Fruit fly (Drosophila melanogaster) whole organism, embryonic: Measurements from ENCODE around the gene CG43321.
A peak's percentile ranks its signal among the peaks of the same experiment; 100 is the strongest.

Source experiments
- Asciz ChIP-seq: fragments of 200-800 bp; sonication (Bioruptor generic); optimal IDR thresholded peaks from 2 replicates; lab custom pipeline; 2017; ENCODE audit warnings: missing biosample characterization, mild to moderate bottlenecking, missing genetic modification characterization, missing genetic modification reagents
- Atf3 ChIP-seq: fragments of 200-800 bp; sonication (Bioruptor generic); optimal IDR thresholded peaks from 3 replicates; lab custom pipeline; 2016; ENCODE audit warnings: missing biosample characterization, missing genetic modification characterization
- Blimp-1 ChIP-seq: fragments of 200-800 bp; sonication (Bioruptor generic); optimal IDR thresholded peaks from 3 replicates; lab custom pipeline; 2018; ENCODE audit warnings: missing biosample characterization, missing genetic modification characterization, mild to moderate bottlenecking, moderate library complexity, missing genetic modification reagents
- CG10209 ChIP-seq: fragments of 200-800 bp; sonication (Bioruptor generic); optimal IDR thresholded peaks from 3 replicates; lab custom pipeline; 2017; ENCODE audit warnings: missing biosample characterization, mild to moderate bottlenecking, missing genetic modification characterization, missing genetic modification reagents
- CG10321 ChIP-seq: fragments of 200-800 bp; sonication (Bioruptor generic); IDR thresholded peaks from 2 replicates; pipeline ENCODE4 v1.3.6; 2022; ENCODE audit warnings: missing biosample characterization, missing genetic modification characterization
- CG11504 ChIP-seq: fragments of 200-800 bp; sonication (Bioruptor generic); optimal IDR thresholded peaks from 3 replicates; lab custom pipeline; 2019; ENCODE audit warnings: missing biosample characterization, mild to moderate bottlenecking, missing genetic modification characterization, moderate library complexity
- CG15479 ChIP-seq: fragments of 200-800 bp; sonication (Bioruptor generic); optimal IDR thresholded peaks from 3 replicates; lab custom pipeline; 2019; ENCODE audit warnings: missing biosample characterization, mild to moderate bottlenecking, missing genetic modification characterization, moderate library complexity
- CG15514 ChIP-seq: fragments of 200-800 bp; sonication (Bioruptor generic); optimal IDR thresholded peaks from 3 replicates; lab custom pipeline; 2017; ENCODE audit warnings: missing biosample characterization, missing genetic modification characterization, mild to moderate bottlenecking, moderate library complexity, missing genetic modification reagents
- CG16779 ChIP-seq: fragments of 200-800 bp; sonication (Bioruptor generic); IDR thresholded peaks from 2 replicates; pipeline ENCODE4 v1.3.6; 2022; ENCODE audit warnings: missing biosample characterization, missing genetic modification characterization
- CG16813 ChIP-seq: fragments of 200-800 bp; sonication (Bioruptor generic); IDR thresholded peaks from 3 replicates; pipeline ENCODE4 v1.3.6; 2022; ENCODE audit warnings: missing biosample characterization, missing genetic modification characterization; ENCODE audit not compliant: partially characterized antibody
- CG17802 ChIP-seq: fragments of 200-800 bp; sonication (Bioruptor generic); optimal IDR thresholded peaks from 2 replicates; lab custom pipeline; 2018; ENCODE audit warnings: missing biosample characterization, mild to moderate bottlenecking, missing genetic modification characterization, moderate library complexity
- CG17912 ChIP-seq: fragments of 200-800 bp; sonication (Bioruptor generic); optimal IDR thresholded peaks from 2 replicates; lab custom pipeline; 2018; ENCODE audit warnings: missing biosample characterization, mild to moderate bottlenecking, missing genetic modification characterization
- CG1832 ChIP-seq: fragments of 200-800 bp; sonication (Bioruptor generic); optimal IDR thresholded peaks from 2 replicates; lab custom pipeline; 2017; ENCODE audit warnings: missing biosample characterization, mild to moderate bottlenecking, missing genetic modification characterization, inconsistent platforms
- CG2712 ChIP-seq: fragments of 200-800 bp; optimal IDR thresholded peaks from 3 replicates; lab custom pipeline; 2019; ENCODE audit warnings: missing biosample characterization, mild to moderate bottlenecking, missing genetic modification characterization, moderate library complexity
- CG30431 ChIP-seq: fragments of 200-800 bp; sonication (Bioruptor generic); optimal IDR thresholded peaks from 2 replicates; lab custom pipeline; 2017; ENCODE audit warnings: missing biosample characterization, missing genetic modification characterization
- CG31441 ChIP-seq: fragments of 200-800 bp; sonication (Bioruptor generic); IDR thresholded peaks from 2 replicates; pipeline ENCODE4 v1.3.6; 2022; ENCODE audit warnings: missing biosample characterization, missing genetic modification characterization
- CG4328 ChIP-seq: fragments of 200-800 bp; sonication (Bioruptor generic); optimal IDR thresholded peaks from 3 replicates; lab custom pipeline; 2017; ENCODE audit warnings: missing biosample characterization, missing genetic modification reagents, missing genetic modification characterization
- CG5953 ChIP-seq: fragments of 200-800 bp; sonication (Bioruptor generic); IDR thresholded peaks from 2 replicates; pipeline ENCODE4 v1.3.6; 2022; ENCODE audit warnings: missing biosample characterization, missing genetic modification characterization
- CG7928 ChIP-seq: fragments of 200-800 bp; sonication (Bioruptor generic); optimal IDR thresholded peaks from 2 replicates; lab custom pipeline; 2017; ENCODE audit warnings: missing biosample characterization, mild to moderate bottlenecking, missing genetic modification characterization
- CG7987 ChIP-seq: fragments of 200-800 bp; sonication (Bioruptor generic); optimal IDR thresholded peaks from 2 replicates; lab custom pipeline; 2018; ENCODE audit warnings: missing biosample characterization, mild to moderate bottlenecking, missing genetic modification characterization, moderate library complexity
- CG9932 ChIP-seq: fragments of 200-800 bp; sonication (Bioruptor generic); IDR thresholded peaks from 2 replicates; pipeline ENCODE4 v1.3.6; 2022; ENCODE audit warnings: missing biosample characterization, missing genetic modification characterization
- CHES-1-like ChIP-seq: fragments of 200-800 bp; sonication (Bioruptor generic); optimal IDR thresholded peaks from 2 replicates; lab custom pipeline; 2016; ENCODE audit warnings: missing biosample characterization, missing genetic modification characterization
- E2f2 ChIP-seq: fragments of 200-800 bp; sonication (Bioruptor generic); IDR thresholded peaks from 2 replicates; pipeline ENCODE4 v1.3.6; 2022; ENCODE audit warnings: missing biosample characterization, missing genetic modification characterization
- Eip74EF ChIP-seq, 2 experiments: fragments of 200-800 bp in 1 of 2; fragments of >200 bp in 1 of 2; sonication (Bioruptor generic) in 1 of 2; optimal IDR thresholded peaks; 2 replicates each; lab custom pipeline; 2017 to 2019; ENCODE audit warnings: missing biosample characterization in 2 of 2, missing genetic modification characterization in 2 of 2, mild to moderate bottlenecking in 1 of 2, moderate library complexity in 1 of 2
- Gsc ChIP-seq: fragments of 200-800 bp; sonication (Bioruptor generic); IDR thresholded peaks from 2 replicates; pipeline ENCODE4 v1.3.6; 2022; ENCODE audit warnings: missing biosample characterization, missing genetic modification characterization
- MBD-R2 ChIP-seq: fragments of 200-800 bp; sonication (Bioruptor generic); IDR thresholded peaks from 2 replicates; pipeline ENCODE4 v1.3.6; 2022; ENCODE audit warnings: missing biosample characterization, missing genetic modification characterization
- Max ChIP-seq: fragments of 200-800 bp; sonication (Bioruptor generic); optimal IDR thresholded peaks from 2 replicates; lab custom pipeline; 2016; ENCODE audit warnings: missing biosample characterization, mild to moderate bottlenecking, missing genetic modification characterization
- PHDP ChIP-seq: fragments of 200-800 bp; sonication (Bioruptor generic); optimal IDR thresholded peaks from 3 replicates; lab custom pipeline; 2018; ENCODE audit warnings: missing biosample characterization, mild to moderate bottlenecking, missing genetic modification characterization, moderate library complexity
- Ssrp ChIP-seq: fragments of 200-800 bp; sonication (Bioruptor generic); optimal IDR thresholded peaks from 2 replicates; lab custom pipeline; 2018; ENCODE audit warnings: missing biosample characterization, mild to moderate bottlenecking, missing genetic modification characterization, moderate library complexity
- ara ChIP-seq: fragments of 200-800 bp; sonication (Bioruptor generic); IDR thresholded peaks from 2 replicates; pipeline ENCODE4 v1.3.6; 2022; ENCODE audit warnings: missing biosample characterization, missing genetic modification characterization
- dan ChIP-seq: fragments of 200-800 bp; sonication (Bioruptor generic); IDR thresholded peaks from 2 replicates; pipeline ENCODE4 v1.3.6; 2022; ENCODE audit warnings: missing biosample characterization, missing genetic modification characterization
- danr ChIP-seq: fragments of 200-800 bp; sonication (Bioruptor generic); IDR thresholded peaks from 2 replicates; pipeline ENCODE4 v1.3.6; 2022; ENCODE audit warnings: missing biosample characterization, missing genetic modification characterization
- gro ChIP-seq: fragments of 200-800 bp; sonication (Bioruptor generic); optimal IDR thresholded peaks from 2 replicates; lab custom pipeline; 2016; ENCODE audit warnings: missing biosample characterization, missing genetic modification characterization
- ind ChIP-seq: fragments of 200-800 bp; sonication (Bioruptor generic); optimal IDR thresholded peaks from 3 replicates; lab custom pipeline; 2016; ENCODE audit warnings: missing biosample characterization, missing genetic modification characterization
- jigr1 ChIP-seq: fragments of 200-800 bp; sonication (Bioruptor generic); IDR thresholded peaks from 3 replicates; pipeline ENCODE4 v1.3.6; 2022; ENCODE audit warnings: missing biosample characterization, missing genetic modification characterization
- kay ChIP-seq: fragments of 200-800 bp; sonication (Bioruptor generic); optimal IDR thresholded peaks from 2 replicates; lab custom pipeline; 2016; ENCODE audit warnings: missing biosample characterization, missing genetic modification characterization
- nau ChIP-seq: fragments of 200-800 bp; sonication (Bioruptor generic); optimal IDR thresholded peaks from 3 replicates; lab custom pipeline; 2017; ENCODE audit warnings: missing biosample characterization, mild to moderate bottlenecking, missing genetic modification characterization, missing genetic modification reagents
- nerfin-2 ChIP-seq: fragments of 200-800 bp; sonication (Bioruptor generic); IDR thresholded peaks from 2 replicates; pipeline ENCODE4 v1.3.6; 2022; ENCODE audit warnings: missing biosample characterization, missing genetic modification characterization; ENCODE audit not compliant: partially characterized antibody
- nmo ChIP-seq: fragments of 200-800 bp; sonication (Bioruptor generic); optimal IDR thresholded peaks from 2 replicates; lab custom pipeline; 2018; ENCODE audit warnings: missing biosample characterization, mild to moderate bottlenecking, missing genetic modification characterization, moderate library complexity
- pan ChIP-seq, 4 experiments: fragments of >200 bp in 3 of 4; fragments of 200-800 bp in 1 of 4; sonication (Bioruptor generic) in 1 of 4; optimal IDR thresholded peaks in 3 of 4; IDR thresholded peaks in 1 of 4; 2 replicates each; pipeline versions ENCODE4 v1.3.6 to Lab custom; 2017 to 2022; ENCODE audit warnings: missing biosample characterization in 2 of 4, missing genetic modification characterization in 2 of 4, mixed read lengths in 1 of 4
- phol ChIP-seq: fragments of 200-800 bp; sonication (Bioruptor generic); optimal IDR thresholded peaks from 3 replicates; lab custom pipeline; 2018; ENCODE audit warnings: missing biosample characterization, mild to moderate bottlenecking, missing genetic modification characterization, moderate library complexity
- pros ChIP-seq: fragments of 200-800 bp; sonication (Bioruptor generic); optimal IDR thresholded peaks from 3 replicates; lab custom pipeline; 2019; ENCODE audit warnings: missing biosample characterization, mild to moderate bottlenecking, missing genetic modification characterization, moderate library complexity
- psq ChIP-seq: fragments of 200-800 bp; sonication (Bioruptor generic); optimal IDR thresholded peaks from 2 replicates; lab custom pipeline; 2017; ENCODE audit warnings: missing biosample characterization, missing genetic modification characterization
- pum ChIP-seq: fragments of 200-800 bp; sonication (Bioruptor generic); optimal IDR thresholded peaks from 2 replicates; lab custom pipeline; 2016; ENCODE audit warnings: missing biosample characterization, missing genetic modification characterization
- schlank ChIP-seq: fragments of 200-800 bp; sonication (Bioruptor generic); optimal IDR thresholded peaks from 2 replicates; lab custom pipeline; 2018; ENCODE audit warnings: missing biosample characterization, mild to moderate bottlenecking, missing genetic modification characterization
- shn ChIP-seq: fragments of 200-800 bp; sonication (Bioruptor generic); optimal IDR thresholded peaks from 3 replicates; lab custom pipeline; 2016; ENCODE audit warnings: missing biosample characterization, missing genetic modification characterization
- sug ChIP-seq: fragments of 200-800 bp; optimal IDR thresholded peaks from 2 replicates; lab custom pipeline; 2019; ENCODE audit warnings: missing biosample characterization, mild to moderate bottlenecking, missing genetic modification characterization, moderate library complexity
- vfl ChIP-seq: fragments of 200-800 bp; sonication (Bioruptor generic); optimal IDR thresholded peaks from 2 replicates; lab custom pipeline; 2016; ENCODE audit warnings: missing biosample characterization, missing genetic modification characterization

CG43321 gene

dm6 chr2L:7042150-7042811, 30.2 kb downstream of the CG43321 start (continued):
- TF ChIP-seq ara (GFP tag; lab: Robert Waterston, UW) = peak; percentile 12; the same call in 1 of the 2 replicates
- TF ChIP-seq Blimp-1 (GFP tag; lab: Kevin White, UChicago) = peak; percentile 9
- peak; percentile 38 for TF ChIP-seq Ssrp
- TF ChIP-seq shn = peak; percentile 51
- TF ChIP-seq PHDP (tag; lab: Kevin White, UChicago) = peak; percentile 38
- TF ChIP-seq dan (GFP tag; lab: Robert Waterston, UW) = no peak
- TF ChIP-seq CG17802 (tag; lab: Kevin White, UChicago) = no peak
- TF ChIP-seq ind (GFP tag; lab: Kevin White, UChicago) = peak; percentile 4
- TF ChIP-seq vfl (GFP tag; lab: Kevin White, UChicago) = peak; percentile 34
- peak; percentile 36 for TF ChIP-seq CG11504 (tag; lab: Kevin White, UChicago)
- 0 out of 2 replicates have a peak, but pooled peaks have one; percentile 17 for TF ChIP-seq CG31441 (GFP tag; lab: Robert Waterston, UW)
- TF ChIP-seq CG17912 (GFP tag; lab: Kevin White, UChicago) = peak; percentile 55
- peak; percentile 78 for TF ChIP-seq gro (GFP tag; lab: Kevin White, UChicago)
- peak; percentile 86 for TF ChIP-seq CG15514 (GFP tag; lab: Kevin White, UChicago)
- TF ChIP-seq danr (GFP tag; lab: Robert Waterston, UW) = 0 out of 2 replicates have a peak, but pooled peaks have one; percentile 11
- no peak for TF ChIP-seq psq (GFP tag; lab: Kevin White, UChicago)
- TF ChIP-seq CG7987 (GFP tag; lab: Kevin White, UChicago) = peak; percentile 84
- peak; percentile 9 for TF ChIP-seq Atf3 (GFP tag; lab: Kevin White, UChicago)
- TF ChIP-seq kay (GFP tag; lab: Kevin White, UChicago) = no peak
- peak in 1 of 2 experiments; percentile 47 for TF ChIP-seq Eip74EF (GFP tag; optimal IDR thresholded peaks at IDR 0.05; lab: Kevin White, UChicago)
- TF ChIP-seq MBD-R2 (GFP tag; lab: Robert Waterston, UW) = peak; percentile 83
- no peak for TF ChIP-seq CG15479
- peak; percentile 33 for TF ChIP-seq CG2712 (tag; lab: Kevin White, UChicago)
- TF ChIP-seq E2f2 (GFP tag; lab: Robert Waterston, UW) = peak; percentile 98
- TF ChIP-seq CG16813 (GFP tag; lab: Robert Waterston, UW) = peak; percentile 68
- no peak for TF ChIP-seq CG1832
- TF ChIP-seq CG16779 (GFP tag; lab: Robert Waterston, UW) = peak; percentile 58
- TF ChIP-seq CG4328 (GFP tag; lab: Kevin White, UChicago) = peak; percentile 26
- TF ChIP-seq nmo (GFP tag; lab: Kevin White, UChicago) = peak; percentile 16
- peak; percentile 73 for TF ChIP-seq CHES-1-like (GFP tag; lab: Kevin White, UChicago)
- TF ChIP-seq CG10209 = peak; percentile 31
- no peak for TF ChIP-seq pros (GFP tag; lab: Kevin White, UChicago)
- peak; percentile 36 for TF ChIP-seq Max (GFP tag; lab: Kevin White, UChicago)
- TF ChIP-seq nerfin-2 (GFP tag; lab: Robert Waterston, UW) = peak; percentile 46; the same call in 1 of the 2 replicates
- 0 out of 3 replicates have a peak, but pooled peaks have one; percentile 61 for TF ChIP-seq jigr1
- TF ChIP-seq CG30431 (GFP tag; lab: Kevin White, UChicago) = no peak
- peak; percentile 68 for TF ChIP-seq CG9932 (GFP tag; lab: Robert Waterston, UW)
- peak; percentile 41 for TF ChIP-seq CG5953 (GFP tag; lab: Robert Waterston, UW)
- peak; percentile 56 for TF ChIP-seq schlank (tag; lab: Kevin White, UChicago)
- TF ChIP-seq CG10321 = 0 out of 2 replicates have a peak, but pooled peaks have one; percentile 6
- TF ChIP-seq Gsc (GFP tag; lab: Robert Waterston, UW) = no peak
- TF ChIP-seq Asciz (GFP tag; lab: Kevin White, UChicago) = peak; percentile 22
- peak; percentile 39 for TF ChIP-seq CG7928
- no peak for TF ChIP-seq pan (optimal IDR thresholded peaks at IDR 0.05; lab: Kevin White, UChicago)
- TF ChIP-seq pan (GFP tag; optimal IDR thresholded peaks at IDR 0.05 in 1 of 2, IDR thresholded peaks at IDR 0.05 in 1 of 2) = peak in 1 of 2 experiments; percentile 23
- peak; percentile 21 for TF ChIP-seq phol (tag; lab: Kevin White, UChicago)
- peak; percentile 53 for TF ChIP-seq sug (tag; lab: Kevin White, UChicago)
- TF ChIP-seq pum = peak; percentile 32
- TF ChIP-seq nau (GFP tag; lab: Kevin White, UChicago) = peak; percentile 26
